Fruit fly (Drosophila melanogaster): ENCODE data around the gene Cpsf5.

dm6 chr3L:9423757-9424527, 13.1 kb downstream of the Cpsf5 start:
- TF ChIP-seq salr (GFP tag; optimal IDR thresholded peaks at IDR 0.05), result no peak
- no peak for TF ChIP-seq Eip93F (GFP tag; optimal IDR thresholded peaks at IDR 0.05)
- no peak for TF ChIP-seq CG9139 (GFP tag; optimal IDR thresholded peaks at IDR 0.05)
- TF ChIP-seq lz (GFP tag; optimal IDR thresholded peaks at IDR 0.05), result no peak
